Fruit fly (Drosophila melanogaster): ENCODE measurements around the gene CG15544.

The CG15544 gene

dm6 chr3R:30808346-30809286 lies 19.0 kb upstream of the CG15544 start, which contains the start of gene cindr (continued):
- TF ChIP-seq PHDP (tag; optimal IDR thresholded peaks at IDR 0.05) (no peak), dmrt11E (tag; optimal IDR thresholded peaks at IDR 0.05) (peak; percentile 48), CG7928 (GFP tag; optimal IDR thresholded peaks at IDR 0.05) (peak; percentile 47), amos (GFP tag; IDR thresholded peaks at IDR 0.05; ENCODE audit: partially characterized antibody) (peak; percentile 62), nau (GFP tag; optimal IDR thresholded peaks at IDR 0.05) (peak; percentile 39), CG42726 (GFP tag; IDR thresholded peaks at IDR 0.05; ENCODE audit: partially characterized antibody) (peak; percentile 69), gce (GFP tag; IDR thresholded peaks at IDR 0.05) (no peak; the same call in 1 of the 3 replicates), org-1 (GFP tag; optimal IDR thresholded peaks at IDR 0.05) (no peak), dysf (GFP tag; IDR thresholded peaks at IDR 0.05) (0 out of 3 replicates have a peak, but pooled peaks have one; percentile 32), CG17912 (GFP tag; optimal IDR thresholded peaks at IDR 0.05) (peak; percentile 19), NFAT (GFP tag; IDR thresholded peaks at IDR 0.05) (peak; percentile 71; the same call in 1 of the 2 replicates), scrt (GFP tag; optimal IDR thresholded peaks at IDR 0.05) (peak; percentile 40), chinmo (GFP tag; IDR thresholded peaks at IDR 0.05; ENCODE audit: partially characterized antibody) (peak; percentile 80; the same call in 2 of the 4 replicates), slbo (GFP tag; IDR thresholded peaks at IDR 0.05) (peak; percentile 69), tin (GFP tag; optimal IDR thresholded peaks at IDR 0.05) (peak; percentile 33), CG6683 (GFP tag; optimal IDR thresholded peaks at IDR 0.05) (peak; percentile 2), CHES-1-like (GFP tag; optimal IDR thresholded peaks at IDR 0.05) (peak; percentile 65), Xrp1 (GFP tag; IDR thresholded peaks at IDR 0.05) (peak; percentile 46; the same call in 1 of the 2 replicates), HmgD (GFP tag; optimal IDR thresholded peaks at IDR 0.05) (no peak), Dp (GFP tag; optimal IDR thresholded peaks at IDR 0.05) (peak; percentile 63), CG10321 (GFP tag; IDR thresholded peaks at IDR 0.05) (no peak), Kr (GFP tag; optimal IDR thresholded peaks at IDR 0.05) (no peak), CG11723 (GFP tag; optimal IDR thresholded peaks at IDR 0.05) (no peak), bbx (GFP tag; IDR thresholded peaks at IDR 0.05; ENCODE audit: partially characterized antibody) (peak; percentile 56; the same call in 1 of the 2 replicates), CG33557 (GFP tag; optimal IDR thresholded peaks at IDR 0.05) (peak; percentile 7), CG6272 (GFP tag; IDR thresholded peaks at IDR 0.05) (peak; percentile 42; the same call in 1 of the 2 replicates), fd3F (GFP tag; optimal IDR thresholded peaks at IDR 0.05) (no peak), CG16863 (GFP tag; optimal IDR thresholded peaks at IDR 0.05) (peak; percentile 30), CG10543 (GFP tag; optimal IDR thresholded peaks at IDR 0.05) (peak; percentile 59), lbe (GFP tag; optimal IDR thresholded peaks at IDR 0.05) (no peak), mam (GFP tag; optimal IDR thresholded peaks at IDR 0.05) (peak; percentile 56), Adf1 (GFP tag; IDR thresholded peaks at IDR 0.05) (peak; percentile 84), CG11504 (tag; optimal IDR thresholded peaks at IDR 0.05) (peak; percentile 65), eyg (GFP tag; optimal IDR thresholded peaks at IDR 0.05) (no peak), trh (GFP tag; optimal IDR thresholded peaks at IDR 0.05) (no peak), Aef1 (GFP tag; IDR thresholded peaks at IDR 0.05) (peak; percentile 67), CG1647 (GFP tag; optimal IDR thresholded peaks at IDR 0.05) (no peak), CG11456 (GFP tag; IDR thresholded peaks at IDR 0.05) (peak; percentile 73; the same call in 2 of the 3 replicates), p53 (GFP tag; optimal IDR thresholded peaks at IDR 0.05) (peak; percentile 53), CG14710 (tag; optimal IDR thresholded peaks at IDR 0.05) (peak; percentile 70), CG11696 (GFP tag; IDR thresholded peaks at IDR 0.05) (no peak), Opbp (GFP tag; IDR thresholded peaks at IDR 0.05; ENCODE audit: partially characterized antibody) (peak; percentile 60; the same call in 2 of the 3 replicates), CG11560 (tag; IDR thresholded peaks at IDR 0.05) (peak; percentile 47; the same call in 1 of the 3 replicates), sisA (GFP tag; IDR thresholded peaks at IDR 0.05) (peak; percentile 21; the same call in 1 of the 2 replicates), CG4854 (GFP tag; optimal IDR thresholded peaks at IDR 0.05) (peak; percentile 7), Max (GFP tag; optimal IDR thresholded peaks at IDR 0.05) (peak; percentile 17), mirr (GFP tag; optimal IDR thresholded peaks at IDR 0.05) (peak; percentile 47)

Data from whole organism, embryonic.